Fruit fly (Drosophila melanogaster) whole organism, embryonic: ENCODE measurements around the gene CG34253.

Experiments used
- CG10267 ChIP-seq: fragments of 200-800 bp; sonication (Bioruptor generic); optimal IDR thresholded peaks from 2 replicates; lab custom pipeline; 2018; ENCODE audit warnings: missing biosample characterization, mild to moderate bottlenecking, missing genetic modification characterization, moderate library complexity
- CG11398 ChIP-seq: fragments of 200-800 bp; sonication (Bioruptor generic); optimal IDR thresholded peaks from 2 replicates; lab custom pipeline; 2016; ENCODE audit warnings: missing biosample characterization, missing genetic modification characterization
- CG11695 ChIP-seq: fragments of 200-800 bp; sonication (Bioruptor generic); IDR thresholded peaks from 3 replicates; pipeline ENCODE4 v1.3.6; 2022; ENCODE audit warnings: missing biosample characterization, missing genetic modification characterization
- CG12236 ChIP-seq: fragments of 200-800 bp; sonication (Bioruptor generic); optimal IDR thresholded peaks from 2 replicates; lab custom pipeline; 2016; ENCODE audit warnings: missing biosample characterization, missing genetic modification characterization
- CG14050 ChIP-seq: fragments of 200-800 bp; sonication (Bioruptor generic); IDR thresholded peaks from 3 replicates; pipeline ENCODE4 v1.3.6; 2022; ENCODE audit warnings: missing biosample characterization, missing genetic modification characterization
- CG1529 ChIP-seq: fragments of 200-800 bp; sonication (Bioruptor generic); optimal IDR thresholded peaks from 3 replicates; lab custom pipeline; 2018; ENCODE audit warnings: missing biosample characterization, missing genetic modification characterization
- CG15696 ChIP-seq: fragments of 200-800 bp; sonication (Bioruptor generic); optimal IDR thresholded peaks from 2 replicates; lab custom pipeline; 2019; ENCODE audit warnings: missing biosample characterization, mild to moderate bottlenecking, missing genetic modification characterization, moderate library complexity
- CG17361 ChIP-seq: fragments of 200-800 bp; sonication (Bioruptor generic); IDR thresholded peaks from 3 replicates; pipeline ENCODE4 v1.3.6; 2022; ENCODE audit warnings: missing biosample characterization, missing genetic modification characterization
- CG1792 ChIP-seq: fragments of 200-800 bp; sonication (Bioruptor generic); optimal IDR thresholded peaks from 2 replicates; lab custom pipeline; 2016; ENCODE audit warnings: missing biosample characterization, missing genetic modification characterization
- CG30020 ChIP-seq: fragments of 200-800 bp; optimal IDR thresholded peaks from 2 replicates; lab custom pipeline; 2019; ENCODE audit warnings: missing biosample characterization, mild to moderate bottlenecking, missing genetic modification characterization, moderate library complexity
- CG3163 ChIP-seq: fragments of 200-800 bp; sonication (Bioruptor generic); optimal IDR thresholded peaks from 3 replicates; lab custom pipeline; 2016; ENCODE audit warnings: missing biosample characterization, missing genetic modification characterization
- CG34376 ChIP-seq: fragments of 200-800 bp; sonication (Bioruptor generic); optimal IDR thresholded peaks from 2 replicates; lab custom pipeline; 2018; ENCODE audit warnings: missing biosample characterization, mild to moderate bottlenecking, missing genetic modification characterization
- CG4617 ChIP-seq: fragments of 200-800 bp; sonication (Bioruptor generic); optimal IDR thresholded peaks from 3 replicates; lab custom pipeline; 2016; ENCODE audit warnings: missing biosample characterization, missing genetic modification characterization, borderline replicate concordance
- CTCF ChIP-seq: fragments of 200-800 bp; sonication (Bioruptor generic); optimal IDR thresholded peaks from 2 replicates; lab custom pipeline; 2017; ENCODE audit warnings: missing biosample characterization, mild to moderate bottlenecking, missing genetic modification characterization, moderate library complexity
- D ChIP-seq, 2 experiments: fragments of 200-800 bp in 1 of 2; fragments of >200 bp in 1 of 2; sonication (Bioruptor generic) in 1 of 2; optimal IDR thresholded peaks; 2 replicates in 1 of 2; 3 replicates in 1 of 2; lab custom pipeline; 2017; ENCODE audit warnings: mild to moderate bottlenecking in 1 of 2, missing biosample characterization in 1 of 2, missing genetic modification characterization in 1 of 2, missing genetic modification reagents in 1 of 2
- Dfd ChIP-seq, 2 experiments: fragments of >200 bp; optimal IDR thresholded peaks; 2 replicates each; lab custom pipeline; 2017; ENCODE audit warnings: missing biosample characterization in 2 of 2, missing genetic modification characterization in 2 of 2
- Dref ChIP-seq: fragments of 200-800 bp; sonication (Bioruptor generic); IDR thresholded peaks from 2 replicates; pipeline ENCODE4 v1.3.6; 2022; ENCODE audit warnings: missing biosample characterization, missing genetic modification characterization
- ERR ChIP-seq: fragments of 200-800 bp; sonication (Bioruptor generic); optimal IDR thresholded peaks from 2 replicates; lab custom pipeline; 2016; ENCODE audit warnings: missing biosample characterization, missing genetic modification characterization
- HLH3B ChIP-seq: fragments of 200-800 bp; sonication (Bioruptor generic); IDR thresholded peaks from 2 replicates; pipeline ENCODE4 v1.3.6; 2022; ENCODE audit warnings: missing biosample characterization, missing genetic modification characterization
- HLH4C ChIP-seq: fragments of 200-800 bp; sonication (Bioruptor generic); IDR thresholded peaks from 3 replicates; pipeline ENCODE4 v1.3.6; 2022; ENCODE audit warnings: missing biosample characterization, missing genetic modification characterization; ENCODE audit not compliant: partially characterized antibody
- Hey ChIP-seq: fragments of 200-800 bp; sonication (Bioruptor generic); optimal IDR thresholded peaks from 3 replicates; lab custom pipeline; 2018; ENCODE audit warnings: missing biosample characterization, mild to moderate bottlenecking, missing genetic modification characterization
- NfI ChIP-seq: fragments of 200-800 bp; sonication (Bioruptor generic); optimal IDR thresholded peaks from 3 replicates; lab custom pipeline; 2018; ENCODE audit warnings: missing biosample characterization, mild to moderate bottlenecking, missing genetic modification characterization, moderate library complexity
- Ravus ChIP-seq: fragments of 200-800 bp; sonication (Bioruptor generic); IDR thresholded peaks from 2 replicates; pipeline ENCODE4 v1.3.6; 2022; ENCODE audit warnings: missing biosample characterization, missing genetic modification characterization
- Side ChIP-seq: fragments of 200-800 bp; sonication (Bioruptor generic); optimal IDR thresholded peaks from 2 replicates; lab custom pipeline; 2016; ENCODE audit warnings: missing biosample characterization, missing genetic modification characterization
- Sin3A ChIP-seq: fragments of >200 bp; optimal IDR thresholded peaks from 2 replicates; lab custom pipeline; 2018
- Sry-β ChIP-seq: fragments of 200-800 bp; sonication (Bioruptor generic); optimal IDR thresholded peaks from 2 replicates; lab custom pipeline; 2018; ENCODE audit warnings: missing biosample characterization, mild to moderate bottlenecking, missing genetic modification characterization, moderate library complexity
- Stat92E ChIP-seq, 3 experiments: fragments of >200 bp in 2 of 3; fragments of 200-800 bp in 1 of 3; sonication (Bioruptor generic) in 1 of 3; optimal IDR thresholded peaks; 2 replicates each; lab custom pipeline; 2017 to 2019; ENCODE audit warnings: missing biosample characterization in 3 of 3, missing genetic modification characterization in 3 of 3, mild to moderate bottlenecking in 1 of 3, moderate library complexity in 1 of 3
- TFAM ChIP-seq: fragments of 200-800 bp; sonication (Bioruptor generic); optimal IDR thresholded peaks from 2 replicates; lab custom pipeline; 2017; ENCODE audit warnings: missing biosample characterization, missing genetic modification characterization, inconsistent platforms
- Tbp ChIP-seq: fragments of >200 bp; optimal IDR thresholded peaks from 2 replicates; lab custom pipeline; 2018; ENCODE audit warnings: missing biosample characterization, missing genetic modification characterization
- ab ChIP-seq: fragments of 200-800 bp; sonication (Bioruptor generic); optimal IDR thresholded peaks from 2 replicates; lab custom pipeline; 2016; ENCODE audit warnings: missing biosample characterization, missing genetic modification characterization
- ap ChIP-seq: fragments of 200-800 bp; sonication (Bioruptor generic); IDR thresholded peaks from 2 replicates; pipeline ENCODE4 v1.3.6; 2022; ENCODE audit warnings: missing biosample characterization, missing genetic modification characterization
- ase ChIP-seq: fragments of 200-800 bp; sonication (Bioruptor generic); IDR thresholded peaks from 3 replicates; pipeline ENCODE4 v1.3.6; 2022; ENCODE audit warnings: missing biosample characterization, missing genetic modification characterization
- bab2 ChIP-seq: fragments of 200-800 bp; sonication (Bioruptor generic); optimal IDR thresholded peaks from 2 replicates; lab custom pipeline; 2016; ENCODE audit warnings: missing biosample characterization, missing genetic modification characterization
- bigmax ChIP-seq: fragments of 200-800 bp; sonication (Bioruptor generic); optimal IDR thresholded peaks from 2 replicates; lab custom pipeline; 2018; ENCODE audit warnings: missing biosample characterization, mild to moderate bottlenecking, missing genetic modification characterization
- chinmo ChIP-seq: fragments of 200-800 bp; sonication (Bioruptor generic); IDR thresholded peaks from 4 replicates; pipeline ENCODE4 v1.3.6; 2022; ENCODE audit warnings: missing biosample characterization, missing genetic modification characterization; ENCODE audit not compliant: partially characterized antibody
- croc ChIP-seq: fragments of 200-800 bp; sonication (Bioruptor generic); conservative IDR thresholded peaks from 3 replicates; pipeline ENCODE4 v1.3.6; 2022; ENCODE audit warnings: missing biosample characterization, missing genetic modification characterization
- dm ChIP-seq: fragments of 200-800 bp; sonication (Bioruptor generic); optimal IDR thresholded peaks from 3 replicates; lab custom pipeline; 2016; ENCODE audit warnings: missing biosample characterization, missing genetic modification characterization
- dmrt99B ChIP-seq: fragments of 200-800 bp; sonication (Bioruptor generic); optimal IDR thresholded peaks from 2 replicates; lab custom pipeline; 2018; ENCODE audit warnings: missing biosample characterization, mild to moderate bottlenecking, missing genetic modification characterization, moderate library complexity
- eve ChIP-seq, 2 experiments: fragments of >200 bp; optimal IDR thresholded peaks; 2 replicates each; lab custom pipeline; 2017; ENCODE audit warnings: missing biosample characterization in 2 of 2, missing genetic modification characterization in 2 of 2
- grn ChIP-seq: fragments of 200-800 bp; sonication (Bioruptor generic); optimal IDR thresholded peaks from 3 replicates; lab custom pipeline; 2017; ENCODE audit warnings: missing biosample characterization, missing genetic modification characterization
- kay ChIP-seq: fragments of 200-800 bp; sonication (Bioruptor generic); optimal IDR thresholded peaks from 2 replicates; lab custom pipeline; 2016; ENCODE audit warnings: missing biosample characterization, missing genetic modification characterization
- knrl ChIP-seq: fragments of 200-800 bp; sonication (Bioruptor generic); IDR thresholded peaks from 3 replicates; pipeline ENCODE4 v1.3.6; 2022; ENCODE audit warnings: missing biosample characterization, missing genetic modification characterization; ENCODE audit not compliant: partially characterized antibody
- phol ChIP-seq: fragments of 200-800 bp; sonication (Bioruptor generic); optimal IDR thresholded peaks from 3 replicates; lab custom pipeline; 2018; ENCODE audit warnings: missing biosample characterization, mild to moderate bottlenecking, missing genetic modification characterization, moderate library complexity
- sens-2 ChIP-seq: fragments of 200-800 bp; sonication (Bioruptor generic); IDR thresholded peaks from 2 replicates; pipeline ENCODE4 v1.3.6; 2022; ENCODE audit warnings: missing biosample characterization, missing genetic modification characterization
- sisA ChIP-seq: fragments of 200-800 bp; sonication (Bioruptor generic); IDR thresholded peaks from 2 replicates; pipeline ENCODE4 v1.3.6; 2022; ENCODE audit warnings: missing biosample characterization, missing genetic modification characterization
- slbo ChIP-seq: fragments of 200-800 bp; sonication (Bioruptor generic); IDR thresholded peaks from 2 replicates; pipeline ENCODE4 v1.3.6; 2022; ENCODE audit warnings: missing biosample characterization, missing genetic modification characterization
- stc ChIP-seq: fragments of 200-800 bp; sonication (Bioruptor generic); IDR thresholded peaks from 2 replicates; pipeline ENCODE4 v1.3.6; 2022; ENCODE audit warnings: missing biosample characterization, missing genetic modification characterization
- unpg ChIP-seq: fragments of 200-800 bp; sonication (Bioruptor generic); optimal IDR thresholded peaks from 3 replicates; lab custom pipeline; 2018; ENCODE audit warnings: missing biosample characterization, mild to moderate bottlenecking, missing genetic modification characterization, moderate library complexity
- usp ChIP-seq: fragments of >200 bp; optimal IDR thresholded peaks from 2 replicates; lab custom pipeline; 2017; ENCODE audit warnings: missing biosample characterization, missing genetic modification characterization

CG34253 gene

DNA sequence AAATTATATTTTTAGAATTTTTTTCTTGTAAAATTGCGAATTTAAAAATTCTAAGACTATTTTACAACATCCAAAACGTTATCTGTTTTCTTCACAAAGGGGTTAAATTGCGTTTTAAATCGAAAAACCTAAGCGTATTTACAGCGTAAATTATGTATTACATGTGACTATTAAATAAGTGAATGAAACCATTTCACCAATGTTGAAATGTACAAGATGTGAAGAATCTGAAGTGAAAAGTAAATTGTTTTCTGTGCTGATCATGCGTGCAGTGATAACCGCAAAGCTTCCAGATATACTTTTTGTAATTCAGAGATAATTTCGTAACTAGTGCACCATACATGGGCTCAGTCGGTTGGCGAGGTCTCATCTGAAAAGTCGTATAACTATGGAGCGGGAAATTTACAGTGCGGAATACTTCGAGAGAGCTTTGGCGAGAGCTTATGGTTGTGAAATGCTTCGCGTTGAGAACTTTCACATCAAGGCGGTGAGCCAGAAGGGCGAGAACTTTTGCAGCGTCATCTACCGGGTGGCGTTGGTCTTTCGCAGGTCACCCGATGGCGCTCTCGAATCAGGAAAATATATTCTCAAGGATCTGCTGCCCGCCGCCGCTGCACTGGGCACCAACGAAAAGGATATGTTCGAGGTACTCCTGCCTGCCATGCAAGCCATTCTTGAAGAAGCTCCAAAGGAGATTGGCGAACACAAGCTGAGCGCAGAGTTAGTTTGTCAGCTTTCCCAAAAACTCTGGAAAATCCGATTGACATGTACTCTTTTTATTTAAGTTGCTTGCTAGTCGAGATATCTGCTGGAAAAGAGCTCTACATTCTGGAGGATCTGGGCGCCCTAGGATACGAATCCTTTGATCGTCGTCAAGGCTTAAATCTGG, 27.2 kb upstream of the CG34253 start (continued):
- no peak for TF ChIP-seq CG30020 (tag; lab: Kevin White, UChicago)
- no peak for TF ChIP-seq Dref (GFP tag; lab: Robert Waterston, UW)
- no peak for TF ChIP-seq knrl (GFP tag; lab: Robert Waterston, UW)
- no peak for TF ChIP-seq croc (GFP tag; lab: Robert Waterston, UW)
- TF ChIP-seq CG3163 (GFP tag; lab: Kevin White, UChicago): no peak
- TF ChIP-seq CG1792: no peak
- TF ChIP-seq kay (GFP tag; lab: Kevin White, UChicago): no peak
- TF ChIP-seq Sin3A (lab: Kevin White, UChicago): no peak
- TF ChIP-seq slbo (GFP tag; lab: Robert Waterston, UW): peak; percentile 61
- TF ChIP-seq Dfd (GFP tag; optimal IDR thresholded peaks at IDR 0.05; lab: Kevin White, UChicago): no peak
- no peak for TF ChIP-seq ERR (GFP tag; lab: Kevin White, UChicago)
- TF ChIP-seq D (optimal IDR thresholded peaks at IDR 0.05; lab: Kevin White, UChicago): no peak
- TF ChIP-seq D (GFP tag; optimal IDR thresholded peaks at IDR 0.05; lab: Kevin White, UChicago): no peak
- TF ChIP-seq eve (GFP tag; optimal IDR thresholded peaks at IDR 0.05; lab: Kevin White, UChicago): no peak
- no peak for TF ChIP-seq CG15696
- TF ChIP-seq CG12236: no peak
- TF ChIP-seq CG4617 (GFP tag; lab: Kevin White, UChicago): no peak
- TF ChIP-seq Sry-β: no peak
- TF ChIP-seq CTCF: peak; percentile 96
- TF ChIP-seq HLH4C (GFP tag; lab: Robert Waterston, UW): peak; percentile 15; the same call in 1 of the 3 replicates
- no peak; the same call in 1 of the 3 replicates for TF ChIP-seq ase (GFP tag; lab: Robert Waterston, UW)
- peak; percentile 37 for TF ChIP-seq NfI (GFP tag; lab: Kevin White, UChicago)
- peak; percentile 61 for TF ChIP-seq phol (tag; lab: Kevin White, UChicago)
- peak; percentile 91 for TF ChIP-seq chinmo (GFP tag; lab: Robert Waterston, UW)
- peak; percentile 80; the same call in 2 of the 3 replicates for TF ChIP-seq CG17361 (GFP tag; lab: Robert Waterston, UW)
- peak; percentile 73 for TF ChIP-seq grn (GFP tag; lab: Kevin White, UChicago)
- TF ChIP-seq unpg: peak; percentile 40
- peak; percentile 50; the same call in 1 of the 2 replicates for TF ChIP-seq stc (GFP tag; lab: Robert Waterston, UW)
- TF ChIP-seq dmrt99B: peak; percentile 77
- no peak for TF ChIP-seq sisA (GFP tag; lab: Robert Waterston, UW)
- TF ChIP-seq usp (GFP tag; lab: Kevin White, UChicago): no peak
- TF ChIP-seq HLH3B: peak; percentile 50; the same call in 1 of the 2 replicates
- no peak for TF ChIP-seq bigmax (GFP tag; lab: Kevin White, UChicago)
- TF ChIP-seq Stat92E (GFP tag; optimal IDR thresholded peaks at IDR 0.05; lab: Kevin White, UChicago): no peak
- TF ChIP-seq CG1529: peak; percentile 53
- no peak for TF ChIP-seq Tbp (GFP tag; lab: Kevin White, UChicago)
- TF ChIP-seq CG34376 (GFP tag; lab: Kevin White, UChicago): peak; percentile 78
- TF ChIP-seq Ravus (GFP tag; lab: Robert Waterston, UW): no peak
- peak; percentile 19 for TF ChIP-seq CG10267 (tag; lab: Kevin White, UChicago)
- TF ChIP-seq ap (GFP tag; lab: Robert Waterston, UW): peak; percentile 14; the same call in 1 of the 2 replicates
- no peak for TF ChIP-seq ab
- TF ChIP-seq Side (GFP tag; lab: Kevin White, UChicago): peak; percentile 50
- TF ChIP-seq dm (GFP tag; lab: Kevin White, UChicago): no peak
- TF ChIP-seq CG11695 (GFP tag; lab: Robert Waterston, UW): peak; percentile 40; the same call in 1 of the 3 replicates
- peak; percentile 18 for TF ChIP-seq bab2 (GFP tag; lab: Kevin White, UChicago)
- no peak for TF ChIP-seq sens-2 (GFP tag; lab: Robert Waterston, UW)
- TF ChIP-seq CG14050 (GFP tag; lab: Robert Waterston, UW): peak; percentile 15; the same call in 1 of the 3 replicates
- no peak for TF ChIP-seq Hey (tag; lab: Kevin White, UChicago)
- TF ChIP-seq TFAM (GFP tag; lab: Kevin White, UChicago): no peak
- no peak for TF ChIP-seq CG11398 (GFP tag; lab: Kevin White, UChicago)
